Fruit fly (Drosophila melanogaster) whole organism, embryonic: ENCODE data around the gene amn.

Experiments used
- Aef1 ChIP-seq: fragments of 200-800 bp; sonication (Bioruptor generic); IDR thresholded peaks from 3 replicates; pipeline ENCODE4 v1.3.6; 2022; ENCODE audit warnings: missing biosample characterization, missing genetic modification characterization
- Bdp1 ChIP-seq: fragments of 200-800 bp; sonication (Bioruptor generic); optimal IDR thresholded peaks from 3 replicates; lab custom pipeline; 2016; ENCODE audit warnings: missing biosample characterization, missing genetic modification characterization
- Blimp-1 ChIP-seq: fragments of 200-800 bp; sonication (Bioruptor generic); optimal IDR thresholded peaks from 3 replicates; lab custom pipeline; 2018; ENCODE audit warnings: missing biosample characterization, missing genetic modification characterization, mild to moderate bottlenecking, moderate library complexity, missing genetic modification reagents
- CG10321 ChIP-seq: fragments of 200-800 bp; sonication (Bioruptor generic); IDR thresholded peaks from 2 replicates; pipeline ENCODE4 v1.3.6; 2022; ENCODE audit warnings: missing biosample characterization, missing genetic modification characterization
- CG12391 ChIP-seq: fragments of 200-800 bp; sonication (Bioruptor generic); optimal IDR thresholded peaks from 3 replicates; lab custom pipeline; 2018; ENCODE audit warnings: missing biosample characterization, mild to moderate bottlenecking, missing genetic modification characterization, moderate library complexity
- CG12769 ChIP-seq: fragments of 200-800 bp; sonication (Bioruptor generic); optimal IDR thresholded peaks from 2 replicates; lab custom pipeline; 2019; ENCODE audit warnings: missing biosample characterization, mild to moderate bottlenecking, missing genetic modification characterization, moderate library complexity
- CG1603 ChIP-seq: fragments of 200-800 bp; sonication (Bioruptor generic); optimal IDR thresholded peaks from 2 replicates; lab custom pipeline; 2019; ENCODE audit warnings: missing biosample characterization, mild to moderate bottlenecking, missing genetic modification characterization, moderate library complexity
- CG17361 ChIP-seq: fragments of 200-800 bp; sonication (Bioruptor generic); IDR thresholded peaks from 3 replicates; pipeline ENCODE4 v1.3.6; 2022; ENCODE audit warnings: missing biosample characterization, missing genetic modification characterization
- CG17385 ChIP-seq: fragments of 200-800 bp; sonication (Bioruptor generic); optimal IDR thresholded peaks from 3 replicates; lab custom pipeline; 2018; ENCODE audit warnings: missing biosample characterization, mild to moderate bottlenecking, missing genetic modification characterization
- CG1832 ChIP-seq: fragments of 200-800 bp; sonication (Bioruptor generic); optimal IDR thresholded peaks from 2 replicates; lab custom pipeline; 2017; ENCODE audit warnings: missing biosample characterization, mild to moderate bottlenecking, missing genetic modification characterization, inconsistent platforms
- CG18599 ChIP-seq: fragments of 200-800 bp; sonication (Bioruptor generic); optimal IDR thresholded peaks from 3 replicates; lab custom pipeline; 2017; ENCODE audit warnings: missing biosample characterization, missing genetic modification characterization, mild to moderate bottlenecking, moderate library complexity, missing genetic modification reagents
- CG2199 ChIP-seq: fragments of 200-800 bp; sonication (Bioruptor generic); IDR thresholded peaks from 3 replicates; pipeline ENCODE4 v1.3.6; 2022; ENCODE audit warnings: missing biosample characterization, missing genetic modification characterization
- CG42726 ChIP-seq: fragments of 200-800 bp; sonication (Bioruptor generic); IDR thresholded peaks from 2 replicates; pipeline ENCODE4 v1.3.6; 2022; ENCODE audit warnings: missing biosample characterization, missing genetic modification characterization; ENCODE audit not compliant: partially characterized antibody
- CG4360 ChIP-seq: fragments of 200-800 bp; sonication (Bioruptor generic); IDR thresholded peaks from 2 replicates; pipeline ENCODE4 v1.3.6; 2022; ENCODE audit warnings: missing biosample characterization, missing genetic modification characterization
- CG6175 ChIP-seq: fragments of 200-800 bp; sonication (Bioruptor generic); IDR thresholded peaks from 3 replicates; pipeline ENCODE4 v1.3.6; 2022; ENCODE audit warnings: missing biosample characterization, missing genetic modification characterization
- CG6689 ChIP-seq: fragments of 200-800 bp; sonication (Bioruptor generic); IDR thresholded peaks from 2 replicates; pipeline ENCODE4 v1.3.6; 2022; ENCODE audit warnings: missing biosample characterization, missing genetic modification characterization
- CG6813 ChIP-seq: fragments of 200-800 bp; sonication (Bioruptor generic); optimal IDR thresholded peaks from 2 replicates; lab custom pipeline; 2017; ENCODE audit warnings: missing biosample characterization, missing genetic modification characterization, mild to moderate bottlenecking, moderate library complexity, missing genetic modification reagents
- CG8290 ChIP-seq, 3 experiments: fragments of 200-800 bp; sonication (Bioruptor generic); optimal IDR thresholded peaks; 2 replicates each; lab custom pipeline; 2016 to 2019; ENCODE audit warnings: missing biosample characterization in 3 of 3, missing genetic modification characterization in 3 of 3, mild to moderate bottlenecking in 2 of 3, moderate library complexity in 1 of 3
- CG8478 ChIP-seq: fragments of >200 bp; optimal IDR thresholded peaks from 2 replicates; lab custom pipeline; 2018
- Dref ChIP-seq: fragments of 200-800 bp; sonication (Bioruptor generic); IDR thresholded peaks from 2 replicates; pipeline ENCODE4 v1.3.6; 2022; ENCODE audit warnings: missing biosample characterization, missing genetic modification characterization
- Hr78 ChIP-seq, 2 experiments: fragments of 200-800 bp in 1 of 2; fragments of >200 bp in 1 of 2; sonication (Bioruptor generic) in 1 of 2; optimal IDR thresholded peaks; 2 replicates each; lab custom pipeline; 2017 to 2019; ENCODE audit warnings: missing biosample characterization in 2 of 2, missing genetic modification characterization in 2 of 2, mild to moderate bottlenecking in 1 of 2, moderate library complexity in 1 of 2
- Med ChIP-seq: fragments of 200-800 bp; sonication (Bioruptor generic); peaks from one replicate; lab custom pipeline; 2016; ENCODE audit warnings: missing biosample characterization, missing genetic modification characterization, mild to moderate bottlenecking, inconsistent platforms, moderate library complexity
- Mes4 ChIP-seq: fragments of 200-800 bp; sonication (Bioruptor generic); optimal IDR thresholded peaks from 2 replicates; lab custom pipeline; 2016; ENCODE audit warnings: missing biosample characterization, missing genetic modification characterization
- Nf-YB ChIP-seq: fragments of 200-800 bp; sonication (Bioruptor generic); optimal IDR thresholded peaks from 3 replicates; lab custom pipeline; 2019; ENCODE audit warnings: missing biosample characterization, mild to moderate bottlenecking, missing genetic modification characterization, moderate library complexity
- Nf-YC ChIP-seq: fragments of 200-800 bp; optimal IDR thresholded peaks from 3 replicates; lab custom pipeline; 2019; ENCODE audit warnings: missing biosample characterization, mild to moderate bottlenecking, missing genetic modification characterization, moderate library complexity
- Pdp1 ChIP-seq, 2 experiments: fragments of 200-800 bp; sonication (Bioruptor generic); optimal IDR thresholded peaks; 3 replicates each; lab custom pipeline; 2016; ENCODE audit warnings: missing biosample characterization in 2 of 2, missing genetic modification characterization in 2 of 2, mild to moderate bottlenecking in 1 of 2, moderate library complexity in 1 of 2
- Sox102F ChIP-seq: fragments of 200-800 bp; sonication (Bioruptor generic); optimal IDR thresholded peaks from 2 replicates; lab custom pipeline; 2018; ENCODE audit warnings: missing biosample characterization, mild to moderate bottlenecking, missing genetic modification characterization, moderate library complexity
- bsh ChIP-seq, 2 experiments: fragments of 200-800 bp; sonication (Bioruptor generic); optimal IDR thresholded peaks; 2 replicates each; lab custom pipeline; 2017 to 2018; ENCODE audit warnings: mild to moderate bottlenecking in 2 of 2, missing biosample characterization in 2 of 2, missing genetic modification characterization in 2 of 2, moderate library complexity in 1 of 2
- chn ChIP-seq: fragments of 200-800 bp; sonication (Bioruptor generic); optimal IDR thresholded peaks from 2 replicates; lab custom pipeline; 2016; ENCODE audit warnings: missing biosample characterization, missing genetic modification characterization
- ci ChIP-seq: fragments of 200-800 bp; sonication (Bioruptor generic); IDR thresholded peaks from 3 replicates; pipeline ENCODE4 v1.3.6; 2022; ENCODE audit warnings: missing biosample characterization, missing genetic modification characterization
- crol ChIP-seq: fragments of 200-800 bp; sonication (Bioruptor generic); IDR thresholded peaks from 2 replicates; pipeline ENCODE4 v1.3.6; 2022; ENCODE audit warnings: missing biosample characterization, missing genetic modification characterization
- da ChIP-seq: fragments of 200-800 bp; sonication (Bioruptor generic); optimal IDR thresholded peaks from 2 replicates; lab custom pipeline; 2016; ENCODE audit warnings: missing biosample characterization, missing genetic modification characterization
- gem ChIP-seq: fragments of 200-800 bp; sonication (Bioruptor generic); optimal IDR thresholded peaks from 2 replicates; lab custom pipeline; 2019; ENCODE audit warnings: missing biosample characterization, mild to moderate bottlenecking, missing genetic modification characterization, moderate library complexity
- grau ChIP-seq: fragments of 200-800 bp; optimal IDR thresholded peaks from 3 replicates; lab custom pipeline; 2019; ENCODE audit warnings: missing biosample characterization, mild to moderate bottlenecking, missing genetic modification characterization, moderate library complexity
- kni ChIP-seq: fragments of 200-800 bp; sonication (Bioruptor generic); optimal IDR thresholded peaks from 3 replicates; lab custom pipeline; 2017; ENCODE audit warnings: mild to moderate bottlenecking, missing biosample characterization, missing genetic modification reagents, missing genetic modification characterization
- oc ChIP-seq: fragments of 200-800 bp; sonication (Bioruptor generic); optimal IDR thresholded peaks from 2 replicates; lab custom pipeline; 2018; ENCODE audit warnings: missing biosample characterization, mild to moderate bottlenecking, missing genetic modification characterization, moderate library complexity
- phol ChIP-seq: fragments of 200-800 bp; sonication (Bioruptor generic); optimal IDR thresholded peaks from 3 replicates; lab custom pipeline; 2018; ENCODE audit warnings: missing biosample characterization, mild to moderate bottlenecking, missing genetic modification characterization, moderate library complexity
- sens ChIP-seq: fragments of 200-800 bp; sonication (Bioruptor generic); peaks from one replicate; lab custom pipeline; 2016; ENCODE audit warnings: missing biosample characterization, missing genetic modification characterization
- sisA ChIP-seq: fragments of 200-800 bp; sonication (Bioruptor generic); IDR thresholded peaks from 2 replicates; pipeline ENCODE4 v1.3.6; 2022; ENCODE audit warnings: missing biosample characterization, missing genetic modification characterization
- ssp ChIP-seq: fragments of 200-800 bp; sonication (Bioruptor generic); IDR thresholded peaks from 2 replicates; pipeline ENCODE4 v1.3.6; 2022; ENCODE audit warnings: missing biosample characterization, missing genetic modification characterization
- twi ChIP-seq: fragments of 200-800 bp; optimal IDR thresholded peaks from 2 replicates; lab custom pipeline; 2019; ENCODE audit warnings: missing biosample characterization, mild to moderate bottlenecking, missing genetic modification characterization, moderate library complexity
- vvl ChIP-seq: fragments of 200-800 bp; sonication (Bioruptor generic); IDR thresholded peaks from 2 replicates; pipeline ENCODE4 v1.3.6; 2022; ENCODE audit warnings: missing biosample characterization, missing genetic modification characterization

amn gene

dm6 chrX:19867007-19867406 is 22.9 kb downstream of the amn start:
- TF ChIP-seq CG8478 (lab: Kevin White, UChicago) = peak; percentile 69
- peak; percentile 18 for TF ChIP-seq CG18599 (GFP tag; lab: Kevin White, UChicago)
- peak; percentile 63 for TF ChIP-seq kni (GFP tag; lab: Kevin White, UChicago)
- 0 out of 3 replicates have a peak, but pooled peaks have one; percentile 8 for TF ChIP-seq CG6175 (GFP tag; lab: Robert Waterston, UW)
- peak; percentile 91 for TF ChIP-seq crol
- TF ChIP-seq CG6689 (GFP tag; lab: Robert Waterston, UW) = no peak
- TF ChIP-seq Mes4 (GFP tag; lab: Kevin White, UChicago) = no peak
- TF ChIP-seq CG12769 = peak; percentile 10
- peak in 1 of 2 experiments; percentile 15 for TF ChIP-seq Pdp1 (GFP tag; optimal IDR thresholded peaks at IDR 0.05; lab: Kevin White, UChicago)
- TF ChIP-seq CG12391 (tag; lab: Kevin White, UChicago) = peak; percentile 24
- TF ChIP-seq Dref (GFP tag; lab: Robert Waterston, UW) = no peak
- no peak for TF ChIP-seq CG8290 (GFP tag; optimal IDR thresholded peaks at IDR 0.05; lab: Kevin White, UChicago)
- peak in 1 of 2 experiments; percentile 6 for TF ChIP-seq CG8290 (tag; optimal IDR thresholded peaks at IDR 0.05; lab: Kevin White, UChicago)
- peak; percentile 81 for TF ChIP-seq grau
- peak; percentile 35 for TF ChIP-seq Blimp-1 (GFP tag; lab: Kevin White, UChicago)
- TF ChIP-seq CG42726 (GFP tag; lab: Robert Waterston, UW) = no peak
- TF ChIP-seq oc = peak; percentile 51
- peak; percentile 59 for TF ChIP-seq CG17385
- peak in 1 of 2 experiments; percentile 37 for TF ChIP-seq Hr78 (GFP tag; optimal IDR thresholded peaks at IDR 0.05; lab: Kevin White, UChicago)
- peak; percentile 83 for TF ChIP-seq CG10321 (GFP tag; lab: Robert Waterston, UW)
- TF ChIP-seq vvl (GFP tag; lab: Robert Waterston, UW) = 0 out of 2 replicates have a peak, but pooled peaks have one; percentile 8
- TF ChIP-seq ssp (GFP tag; lab: Robert Waterston, UW) = no peak
- 0 out of 3 replicates have a peak, but pooled peaks have one; percentile 31 for TF ChIP-seq CG2199
- peak; percentile 23; the same call in 1 of the 3 replicates for TF ChIP-seq Aef1 (GFP tag; lab: Robert Waterston, UW)
- TF ChIP-seq twi (tag; lab: Kevin White, UChicago) = no peak
- peak; percentile 78 for TF ChIP-seq Med (GFP tag; lab: Kevin White, UChicago)
- no peak for TF ChIP-seq sisA (GFP tag; lab: Robert Waterston, UW)
- TF ChIP-seq Nf-YB (GFP tag; lab: Kevin White, UChicago) = peak; percentile 14
- no peak for TF ChIP-seq CG6813 (GFP tag; lab: Kevin White, UChicago)
- TF ChIP-seq bsh (GFP tag; optimal IDR thresholded peaks at IDR 0.05; lab: Kevin White, UChicago) = peak in 1 of 2 experiments; percentile 23
- TF ChIP-seq Sox102F = peak; percentile 11
- TF ChIP-seq CG1603 = peak; percentile 15
- peak; percentile 4 for TF ChIP-seq phol (tag; lab: Kevin White, UChicago)
- TF ChIP-seq da = peak; percentile 1
- peak; percentile 24 for TF ChIP-seq gem (tag; lab: Kevin White, UChicago)
- TF ChIP-seq Nf-YC (tag; lab: Kevin White, UChicago) = peak; percentile 43
- peak; percentile 52 for TF ChIP-seq sens
- TF ChIP-seq CG1832 (GFP tag; lab: Kevin White, UChicago) = peak; percentile 89
- 0 out of 3 replicates have a peak, but pooled peaks have one; percentile 29 for TF ChIP-seq CG17361 (GFP tag; lab: Robert Waterston, UW)
- TF ChIP-seq chn (GFP tag; lab: Kevin White, UChicago) = no peak
- TF ChIP-seq ci (GFP tag; lab: Robert Waterston, UW) = peak; percentile 44; the same call in 1 of the 3 replicates
- TF ChIP-seq Bdp1 = no peak
- peak; percentile 98 for TF ChIP-seq CG4360
